Worm (Caenorhabditis elegans) whole organism, young adult: Measurements from ENCODE around the gene phf-14.
"Not testable (repeated sequence)": the region's sequence is repeated elsewhere in the genome, so short reads cannot be mapped to it uniquely, and the experiment has no call there.

Experiments
- B0019.2 ChIP-seq: fragments of 200-800 bp; sonication (Bioruptor generic); conservative IDR thresholded peaks from 2 replicates; pipeline ENCODE4 v1.3.6; 2022; ENCODE audit warnings: missing genetic modification reagents, missing genetic modification characterization, missing compliant biosample characterization
- B0035.1 ChIP-seq: sonication (generic microtip); optimal IDR thresholded peaks from 2 replicates; lab custom pipeline; 2016; ENCODE audit warnings: missing genetic modification characterization, mild to moderate bottlenecking, missing compliant biosample characterization, missing genotype, missing genetic modification reagents
- C17E4.6 ChIP-seq: fragments of 200-800 bp; sonication (Bioruptor generic); IDR thresholded peaks from 2 replicates; pipeline ENCODE4 v1.3.6; 2022; ENCODE audit warnings: missing genetic modification reagents, missing genetic modification characterization, missing compliant biosample characterization
- F52B5.7 ChIP-seq: sonication (generic microtip); optimal IDR thresholded peaks from 2 replicates; lab custom pipeline; 2016; ENCODE audit warnings: mild to moderate bottlenecking, missing genetic modification characterization, missing compliant biosample characterization
- F57A8.1 ChIP-seq: fragments of 200-800 bp; sonication (Bioruptor generic); optimal IDR thresholded peaks from 2 replicates; lab custom pipeline; 2018; ENCODE audit warnings: mild to moderate bottlenecking, missing genetic modification characterization, moderate library complexity, missing compliant biosample characterization
- K12H6.12 ChIP-seq: fragments of 200-800 bp; sonication (Bioruptor generic); optimal IDR thresholded peaks from 2 replicates; lab custom pipeline; 2018; ENCODE audit warnings: mild to moderate bottlenecking, missing genetic modification characterization, missing compliant biosample characterization
- Y53G8AR.9 ChIP-seq: fragments of 200-800 bp; sonication (Bioruptor generic); conservative IDR thresholded peaks from 2 replicates; pipeline ENCODE4 v1.3.6; 2022; ENCODE audit warnings: missing genetic modification reagents, missing genetic modification characterization, missing compliant biosample characterization
- akir-1 ChIP-seq: fragments of 200-800 bp; sonication (Bioruptor generic); optimal IDR thresholded peaks from 2 replicates; lab custom pipeline; 2018; ENCODE audit warnings: mild to moderate bottlenecking, missing genetic modification characterization, moderate library complexity, missing compliant biosample characterization
- aptf-2 ChIP-seq: fragments of 200-800 bp; sonication (Bioruptor generic); conservative IDR thresholded peaks from 2 replicates; pipeline ENCODE4 v1.3.6; 2022; ENCODE audit warnings: missing genetic modification reagents, missing genetic modification characterization, missing compliant biosample characterization
- attf-6 ChIP-seq: fragments of 200-800 bp; sonication (Bioruptor generic); IDR thresholded peaks from 2 replicates; pipeline ENCODE4 v1.3.6; 2022; ENCODE audit warnings: missing genetic modification reagents, missing genetic modification characterization, missing compliant biosample characterization
- cebp-1 ChIP-seq, 2 experiments: fragments of 200-800 bp in 1 of 2; sonication (Bioruptor generic) in 1 of 2; sonication (generic microtip) in 1 of 2; IDR thresholded peaks in 1 of 2; optimal IDR thresholded peaks in 1 of 2; 2 replicates each; pipeline versions ENCODE4 v1.3.6 to Lab custom; 2017 to 2022; ENCODE audit warnings: missing compliant biosample characterization in 2 of 2, missing genetic modification characterization in 2 of 2, mild to moderate bottlenecking in 1 of 2, missing genetic modification reagents in 1 of 2, moderate library complexity in 1 of 2
- ceh-40 ChIP-seq: fragments of 200-800 bp; sonication (Bioruptor generic); IDR thresholded peaks from 2 replicates; pipeline ENCODE4 v1.3.6; 2022; ENCODE audit warnings: missing genetic modification characterization, missing compliant biosample characterization
- ceh-58 ChIP-seq: fragments of 200-800 bp; sonication (Bioruptor generic); IDR thresholded peaks from 2 replicates; pipeline ENCODE4 v1.3.6; 2022; ENCODE audit warnings: missing genetic modification characterization, missing compliant biosample characterization
- dox-1 ChIP-seq: fragments of 200-800 bp; sonication (Bioruptor generic); IDR thresholded peaks from 2 replicates; pipeline ENCODE4 v1.3.6; 2022; ENCODE audit warnings: missing genetic modification reagents, missing genetic modification characterization, missing compliant biosample characterization
- efl-1 ChIP-seq: fragments of 150-350 bp; optimal IDR thresholded peaks from 2 replicates; lab custom pipeline; 2014; ENCODE audit warnings: missing biosample characterization, missing genetic modification reagents, missing genetic modification characterization
- egl-18 ChIP-seq: fragments of 200-800 bp; sonication (Bioruptor generic); IDR thresholded peaks from 2 replicates; pipeline ENCODE4 v1.3.6; 2022; ENCODE audit warnings: missing genetic modification reagents, missing genetic modification characterization, missing compliant biosample characterization
- gei-17 ChIP-seq: fragments of 200-800 bp; sonication (Bioruptor generic); optimal IDR thresholded peaks from 2 replicates; lab custom pipeline; 2018; ENCODE audit warnings: mild to moderate bottlenecking, missing genetic modification characterization, missing compliant biosample characterization
- hmg-1.2 ChIP-seq: fragments of 200-800 bp; sonication (Bioruptor generic); IDR thresholded peaks from 2 replicates; pipeline ENCODE4 v1.3.6; 2022; ENCODE audit warnings: missing genetic modification reagents, missing genetic modification characterization, missing compliant biosample characterization
- lin-54 ChIP-seq: fragments of 200-800 bp; sonication (Bioruptor generic); optimal IDR thresholded peaks from 2 replicates; lab custom pipeline; 2018; ENCODE audit warnings: mild to moderate bottlenecking, missing genetic modification characterization, missing compliant biosample characterization
- lir-1 ChIP-seq: fragments of 200-800 bp; sonication (Bioruptor generic); conservative IDR thresholded peaks from 2 replicates; pipeline ENCODE4 v1.3.6; 2022; ENCODE audit warnings: missing genetic modification reagents, missing genetic modification characterization, missing compliant biosample characterization
- madf-6 ChIP-seq: fragments of 200-800 bp; sonication (Bioruptor generic); IDR thresholded peaks from 2 replicates; pipeline ENCODE4 v1.3.6; 2022; ENCODE audit warnings: missing genetic modification reagents, missing genetic modification characterization, missing compliant biosample characterization
- mcd-1 ChIP-seq: fragments of 200-800 bp; sonication (Bioruptor generic); IDR thresholded peaks from 2 replicates; pipeline ENCODE4 v1.3.6; 2022; ENCODE audit warnings: missing genetic modification reagents, missing genetic modification characterization, missing compliant biosample characterization
- nhr-27 ChIP-seq: fragments of 200-800 bp; sonication (Bioruptor generic); optimal IDR thresholded peaks from 2 replicates; lab custom pipeline; 2018; ENCODE audit warnings: mild to moderate bottlenecking, missing genetic modification characterization, moderate library complexity, missing compliant biosample characterization
- nhr-80 ChIP-seq: sonication (generic microtip); optimal IDR thresholded peaks from 2 replicates; lab custom pipeline; 2016; ENCODE audit warnings: missing genetic modification characterization, missing compliant biosample characterization
- rec-8 ChIP-seq, 2 experiments: sonication (generic microtip); optimal IDR thresholded peaks; 2 replicates each; lab custom pipeline; 2016; ENCODE audit warnings: mild to moderate bottlenecking in 2 of 2, missing genetic modification characterization in 2 of 2, missing genetic modification reagents in 2 of 2, missing genotype in 2 of 2, missing biosample characterization in 1 of 2, missing compliant biosample characterization in 1 of 2, moderate library complexity in 1 of 2
- snpc-3.4 ChIP-seq: sonication (generic microtip); optimal IDR thresholded peaks from 2 replicates; lab custom pipeline; 2017; ENCODE audit warnings: missing genetic modification characterization, mild to moderate bottlenecking, missing compliant biosample characterization, antibody characterized with exemption, moderate library complexity, missing genotype, missing genetic modification reagents
- snpc-4 ChIP-seq, 5 experiments: fragments of 150-350 bp in 1 of 5; sonication (generic microtip) in 4 of 5; optimal IDR thresholded peaks; 2 replicates each; lab custom pipeline; 2014 to 2018; ENCODE audit warnings: missing genetic modification characterization in 5 of 5, missing biosample characterization in 3 of 5, antibody characterized with exemption in 2 of 5, mild to moderate bottlenecking in 2 of 5, missing compliant biosample characterization in 2 of 5, missing genotype in 2 of 5, moderate library complexity in 2 of 5, missing genetic modification reagents in 1 of 5
- sptf-2 ChIP-seq: fragments of 200-800 bp; sonication (Bioruptor generic); optimal IDR thresholded peaks from 2 replicates; lab custom pipeline; 2018; ENCODE audit warnings: mild to moderate bottlenecking, missing genetic modification characterization, missing compliant biosample characterization
- zim-3 ChIP-seq: sonication (generic microtip); optimal IDR thresholded peaks from 2 replicates; lab custom pipeline; 2017; ENCODE audit warnings: mild to moderate bottlenecking, missing genetic modification characterization, moderate library complexity, missing compliant biosample characterization

phf-14 gene

DNA sequence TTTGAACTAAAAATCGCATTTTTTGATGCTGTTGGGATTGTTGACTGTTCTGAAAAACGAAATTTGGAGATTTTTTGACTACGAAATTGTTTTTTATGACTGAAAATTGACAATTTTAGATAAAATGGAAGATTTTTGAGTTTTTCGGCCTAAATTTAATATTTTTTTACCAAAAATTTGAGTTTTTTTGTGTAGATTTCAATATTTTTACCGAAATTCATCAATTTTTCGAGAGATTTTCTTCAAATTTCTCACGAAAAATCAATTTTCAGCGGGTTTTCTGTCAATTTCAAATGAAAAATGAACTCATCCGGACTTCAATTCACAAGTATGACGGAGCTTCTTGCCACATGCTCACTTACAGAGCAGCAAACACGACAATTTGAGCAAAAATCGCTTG, 5.9 kb upstream of the phf-14 start, which contains the start of gene Y59A8A.8:
Gene Y59A8A.8 (plus strand): TSS at position 301 of the 400 bp plus-strand sequence.
- TF ChIP-seq B0019.2 (GFP tag; lab: Robert Waterston, UW); rec-8 (tag; optimal IDR thresholded peaks at IDR 0.05; lab: Kevin White, UChicago); ceh-40 (GFP tag; lab: Robert Waterston, UW): not testable (repeated sequence)
- TF ChIP-seq, all 124 proteins: peak for 0; not testable (repeated sequence) for 124

DNA sequence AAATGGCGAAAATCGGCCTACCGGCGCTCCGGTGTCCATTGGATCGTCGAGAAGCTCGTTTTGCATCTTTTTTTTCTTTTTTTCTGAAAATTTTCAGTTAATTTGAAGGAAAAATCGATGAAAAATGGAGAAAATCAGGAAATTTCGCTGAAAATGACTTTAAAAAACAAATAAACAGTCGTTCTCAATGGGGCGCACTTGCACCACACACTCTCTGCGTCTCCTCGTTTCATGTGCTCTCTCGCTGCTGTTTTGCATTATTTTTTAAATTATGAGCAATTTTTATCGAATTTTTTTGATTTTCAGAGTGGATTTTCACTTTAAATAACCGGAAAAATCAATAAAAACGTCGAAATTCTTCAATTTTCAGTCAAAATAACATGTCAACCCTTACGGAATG, 624 bp upstream of the phf-14 start, which contains the start of gene csn-1:
Gene csn-1 (minus strand): TSS at position 83 of the 400 bp plus-strand sequence.
- TF ChIP-seq B0019.2 (GFP tag; lab: Robert Waterston, UW) (no peak), ceh-40 (GFP tag; lab: Robert Waterston, UW) (no peak), gei-17 (GFP tag; lab: Kevin White, UChicago) (no peak), madf-6 (GFP tag; lab: Robert Waterston, UW) (peak; percentile 45; the same call in 1 of the 2 replicates), snpc-3.4 (tag; lab: Kevin White, UChicago) (peak; percentile 39), efl-1 (no peak), cebp-1 (GFP tag; IDR thresholded peaks at IDR 0.05; lab: Robert Waterston, UW) (no peak), cebp-1 (tag; optimal IDR thresholded peaks at IDR 0.05; lab: Kevin White, UChicago) (no peak), mcd-1 (GFP tag; lab: Robert Waterston, UW) (peak; percentile 92), B0035.1 (no peak), ceh-58 (no peak), egl-18 (GFP tag; lab: Robert Waterston, UW) (no peak), aptf-2 (no peak), lin-54 (GFP tag; lab: Kevin White, UChicago) (peak; percentile 28), snpc-4 (GFP tag; optimal IDR thresholded peaks at IDR 0.05; lab: Kevin White, UChicago) (no peak), snpc-4 (tag; optimal IDR thresholded peaks at IDR 0.05; lab: Kevin White, UChicago) (peak in 1 of 4 experiments; percentile 34), lir-1 (GFP tag; lab: Robert Waterston, UW) (no peak), hmg-1.2 (GFP tag; lab: Robert Waterston, UW) (peak; percentile 94), K12H6.12 (no peak), attf-6 (GFP tag; lab: Robert Waterston, UW) (0 out of 2 replicates have a peak, but pooled peaks have one; percentile 20), akir-1 (no peak)

DNA sequence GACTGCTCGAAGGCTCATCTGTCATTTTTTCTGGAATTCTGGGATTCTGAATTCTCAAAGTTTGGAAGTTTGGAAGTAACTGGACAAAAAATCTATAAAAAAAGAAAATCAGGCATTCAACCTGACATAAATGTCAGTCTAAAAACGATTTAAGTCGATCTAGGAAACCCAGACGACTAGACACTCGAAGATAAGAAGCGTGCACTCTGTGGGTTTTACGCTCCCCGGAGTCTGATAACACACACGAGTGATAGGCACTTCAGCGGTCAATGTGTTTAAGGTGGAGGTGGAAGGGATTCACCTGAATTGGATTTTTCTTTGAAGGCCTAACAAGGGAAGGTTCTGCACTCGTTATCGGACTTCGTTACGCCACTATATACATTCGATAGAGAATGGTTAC, 17.7 kb downstream of the phf-14 start, which contains the start of gene C06H5.6:
Gene C06H5.6 (minus strand): TSS at position 46 of the 400 bp plus-strand sequence.
- TF ChIP-seq akir-1 (no peak), F57A8.1 (GFP tag; lab: Kevin White, UChicago) (no peak), C17E4.6 (GFP tag; lab: Robert Waterston, UW) (no peak), nhr-80 (peak; percentile 64), zim-3 (tag; lab: Kevin White, UChicago) (no peak), efl-1 (no peak), dox-1 (GFP tag; lab: Robert Waterston, UW) (0 out of 2 replicates have a peak, but pooled peaks have one; percentile 41), sptf-2 (GFP tag; lab: Kevin White, UChicago) (no peak)

DNA sequence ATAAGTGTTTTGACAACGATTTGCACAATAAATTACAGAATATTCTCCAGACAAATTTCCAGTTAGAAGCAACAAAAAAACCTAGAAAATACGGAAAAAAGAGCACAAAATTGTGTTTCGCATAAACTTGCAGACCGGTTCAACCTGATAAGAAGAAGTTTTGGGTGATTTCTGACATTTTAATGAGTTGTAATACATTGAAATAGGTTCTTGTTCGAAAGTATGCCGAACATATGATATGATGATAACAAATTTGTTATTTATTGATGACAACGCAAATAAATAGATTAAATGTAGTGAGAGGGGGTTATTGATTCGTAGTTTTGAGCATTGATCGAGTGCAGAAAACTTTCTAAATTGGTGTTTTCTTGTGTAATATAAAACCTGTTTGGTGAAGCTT, 20.1 kb downstream of the phf-14 start:
- no peak for TF ChIP-seq C17E4.6 (GFP tag; lab: Robert Waterston, UW)
- peak; percentile 50 for TF ChIP-seq nhr-80
- TF ChIP-seq, all 124 proteins: peak for 1

DNA sequence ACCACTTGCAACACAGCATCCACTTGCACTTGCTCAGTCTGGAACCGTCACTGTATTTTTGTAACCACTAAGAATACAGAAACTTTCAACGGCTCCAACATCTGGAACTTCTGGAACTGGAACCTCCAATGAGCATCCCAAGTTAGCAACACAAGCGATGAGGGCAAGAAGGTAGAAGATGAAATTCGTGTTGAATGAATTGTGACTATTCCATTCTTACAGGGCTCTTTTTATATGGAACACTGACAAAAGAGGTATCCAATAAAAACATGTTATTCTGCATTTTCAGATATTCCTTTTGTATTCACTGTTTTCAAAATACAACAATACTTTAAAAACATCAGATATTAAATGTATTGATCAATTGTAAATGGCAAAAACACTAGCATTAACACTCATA, 22.8 kb downstream of the phf-14 start, which contains the start of gene C06H5.11:
Gene C06H5.11 (minus strand): TSS at position 101 of the 400 bp plus-strand sequence.
- TF ChIP-seq F52B5.7 (tag; lab: Kevin White, UChicago); nhr-27; Y53G8AR.9 (GFP tag; lab: Robert Waterston, UW): not testable (repeated sequence)
